Worm (Caenorhabditis elegans) whole organism, mixed stage, embryonic: ENCODE data around the gene T05E12.9.

Experiments
- ces-1 ChIP-seq: fragments of 150-350 bp; optimal IDR thresholded peaks from 2 replicates; lab custom pipeline; 2014; ENCODE audit warnings: missing biosample characterization, missing genetic modification reagents, missing genetic modification characterization
- lsy-2 ChIP-seq: fragments of 150-350 bp; optimal IDR thresholded peaks from 2 replicates; lab custom pipeline; 2014; ENCODE audit warnings: missing biosample characterization, missing genetic modification characterization
- unc-39 ChIP-seq: fragments of 150-350 bp; optimal IDR thresholded peaks from 2 replicates; lab custom pipeline; 2014; ENCODE audit warnings: missing biosample characterization, missing genetic modification characterization

DNA sequence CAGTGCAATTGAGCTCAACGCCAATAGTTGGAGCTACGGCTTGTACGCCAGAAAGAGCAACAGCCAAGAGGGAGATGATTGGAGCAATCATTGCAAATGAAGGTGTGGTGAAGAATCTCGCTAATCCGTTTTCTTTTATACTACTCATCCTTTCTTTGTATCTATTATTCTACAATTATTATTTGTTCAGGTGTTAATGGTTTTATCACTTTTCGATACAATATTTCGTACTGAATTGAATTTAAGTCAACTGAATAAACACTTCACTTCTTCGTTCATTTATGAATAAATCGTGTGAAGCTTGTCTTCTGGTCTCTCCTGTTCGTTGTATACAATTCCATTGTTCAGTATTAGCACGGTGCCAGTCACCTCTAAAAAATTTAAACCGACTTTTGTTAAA is 25.7 kb upstream of the T05E12.9 start, which contains the start of gene ZK218.11:
- TF ChIP-seq lsy-2 (tag; lab: Kevin White, UChicago) (no peak), ces-1 (GFP tag; lab: Kevin White, UChicago) (no peak), unc-39 (no peak)
